Worm (Caenorhabditis elegans): Measurements from ENCODE around the gene pph-4.2.

DNA sequence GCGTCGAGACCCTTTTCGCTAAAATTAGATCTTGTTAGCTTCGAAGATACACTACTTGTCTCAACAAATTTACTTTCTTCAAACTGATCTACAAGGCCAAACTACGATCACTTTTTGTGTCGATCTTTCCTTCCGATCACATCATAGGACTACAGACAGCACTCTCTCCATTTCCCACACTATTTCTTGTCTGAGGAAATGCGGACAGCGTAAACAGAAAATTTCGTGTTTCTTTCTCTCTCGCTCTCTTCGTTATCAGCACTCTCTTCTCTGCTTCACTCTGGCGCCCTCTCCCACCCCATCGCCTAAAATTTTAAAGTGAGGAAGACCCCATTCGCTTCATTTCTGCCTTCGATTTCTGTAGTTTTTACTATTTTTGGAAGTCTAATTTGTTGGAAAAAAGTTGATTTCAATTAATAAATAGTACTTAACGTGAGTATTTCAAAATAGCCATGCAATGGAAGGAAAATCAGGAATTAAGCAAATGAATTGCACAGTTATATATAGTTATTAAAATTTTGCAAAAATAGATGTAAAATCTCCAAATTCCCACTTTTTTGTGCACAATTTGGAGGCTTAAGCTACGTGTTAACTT is 41.6 kb downstream of the pph-4.2 start:
- TF ChIP-seq lir-3 (tag; optimal IDR thresholded peaks at IDR 0.05; ENCODE audit: poor library complexity) (no peak), skn-1 (tag; optimal IDR thresholded peaks at IDR 0.05) (peak; percentile 69), unc-62 (GFP tag; optimal IDR thresholded peaks at IDR 0.05) (no peak), snpc-4 (tag; optimal IDR thresholded peaks at IDR 0.05) (peak; percentile 48), lin-15B (tag; optimal IDR thresholded peaks at IDR 0.05) (peak; percentile 9), ztf-4 (tag; optimal IDR thresholded peaks at IDR 0.05) (peak; percentile 44), jun-1 (tag; optimal IDR thresholded peaks at IDR 0.05) (peak; percentile 78)
